Worm (Caenorhabditis elegans): Measurements from ENCODE around the gene str-90.
A peak's percentile ranks its signal among the peaks of the same experiment; 100 is the strongest.

The str-90 gene

DNA sequence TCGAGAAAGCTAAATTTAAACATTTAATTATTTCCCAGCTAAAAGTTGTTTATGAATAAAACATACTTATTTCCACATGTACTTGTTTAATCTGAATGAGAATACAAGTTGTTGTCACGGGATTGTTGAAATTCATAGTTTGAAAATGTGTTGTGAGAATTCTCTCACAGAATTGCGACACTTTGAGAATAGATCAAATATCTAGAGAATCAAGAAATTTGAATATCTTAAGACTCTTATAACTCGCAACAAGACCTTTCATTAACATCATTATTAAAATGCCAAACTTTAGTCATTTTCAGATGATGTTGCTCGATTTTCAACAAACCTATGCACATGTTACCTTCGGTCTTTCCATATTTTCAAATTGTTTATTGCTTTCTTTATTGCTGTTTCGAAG lies at the start of gene str-90:
str-90 (plus strand) TSS at position 301 of the 400 bp plus-strand sequence.
- TF ChIP-seq egl-43 (GFP tag; IDR thresholded peaks at IDR 0.05): no peak
- TF ChIP-seq spr-1 (tag; optimal IDR thresholded peaks at IDR 0.05): no peak
- no peak for TF ChIP-seq hlh-11 (tag; optimal IDR thresholded peaks at IDR 0.05)
- TF ChIP-seq ztf-11 (tag; optimal IDR thresholded peaks at IDR 0.05): no peak
- TF ChIP-seq daf-8 (GFP tag; IDR thresholded peaks at IDR 0.05): no peak
- no peak for TF ChIP-seq snpc-1.2 (GFP tag; IDR thresholded peaks at IDR 0.05)
- no peak for TF ChIP-seq ZK337.2 (GFP tag; IDR thresholded peaks at IDR 0.05)
- no peak for TF ChIP-seq mep-1 (tag; optimal IDR thresholded peaks at IDR 0.05)
- TF ChIP-seq mdl-1 (tag; optimal IDR thresholded peaks at IDR 0.05): no peak
- no peak for TF ChIP-seq ama-1 (optimal IDR thresholded peaks at IDR 0.05)
- no peak for TF ChIP-seq nhr-237 (tag; optimal IDR thresholded peaks at IDR 0.05)
- no peak for TF ChIP-seq vab-7 (GFP tag; IDR thresholded peaks at IDR 0.05)
- TF ChIP-seq lin-15B (tag; optimal IDR thresholded peaks at IDR 0.05): no peak

DNA sequence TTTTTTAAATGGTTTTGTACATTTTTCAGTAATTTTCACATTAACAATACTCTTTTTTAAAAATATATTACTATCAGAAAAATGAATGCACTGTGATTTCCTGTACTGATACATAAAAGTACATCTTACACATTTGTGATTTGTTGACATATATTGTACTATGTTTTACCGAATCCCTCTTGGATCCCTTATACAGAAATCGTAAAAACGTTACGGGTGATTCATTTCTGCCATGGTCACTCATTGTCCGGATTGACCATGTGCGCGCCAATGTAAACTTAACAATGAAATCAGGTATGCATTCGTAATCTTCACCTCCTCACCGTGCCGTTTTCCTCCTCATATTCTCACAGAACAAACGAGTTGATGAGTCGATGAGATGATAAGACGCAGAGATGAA lies 48.9 kb upstream of the str-90 start, which contains the start of gene ZC513.2:
ZC513.2 (plus strand) TSS at position 301 of the 400 bp plus-strand sequence.
- peak; percentile 11 for TF ChIP-seq jun-1 (tag; optimal IDR thresholded peaks at IDR 0.05)
- no peak for TF ChIP-seq dpl-1 (GFP tag; optimal IDR thresholded peaks at IDR 0.05)
- peak; percentile 28 for TF ChIP-seq aha-1 (tag)
- no peak for TF ChIP-seq nhr-237 (tag; optimal IDR thresholded peaks at IDR 0.05)
- TF ChIP-seq F49E8.2 (tag; optimal IDR thresholded peaks at IDR 0.05; ENCODE audit: borderline replicate concordance): no peak
- no peak for TF ChIP-seq spr-1 (tag; optimal IDR thresholded peaks at IDR 0.05)

DNA sequence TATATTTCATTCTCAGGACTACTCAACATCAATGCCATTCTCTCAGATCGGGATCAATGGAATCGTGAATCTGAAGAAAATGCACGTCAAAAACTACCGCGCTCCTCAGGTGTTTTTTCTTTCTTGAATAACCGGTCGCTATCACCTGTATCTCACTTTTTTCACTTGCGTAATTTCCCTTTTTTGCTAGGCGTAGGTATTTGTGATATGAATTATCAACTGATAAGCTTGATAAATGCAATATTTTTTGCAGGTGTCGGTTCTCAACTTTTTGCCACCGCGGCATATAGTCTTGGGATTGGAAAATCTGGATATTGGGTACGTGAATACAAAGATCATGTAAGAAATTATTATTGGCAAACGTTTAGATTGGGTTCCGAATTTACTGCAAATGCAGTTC lies 47.9 kb upstream of the str-90 start:
- no peak for TF ChIP-seq daf-16 (GFP tag; optimal IDR thresholded peaks at IDR 0.05)
- no peak for TF ChIP-seq daf-16 (tag; optimal IDR thresholded peaks at IDR 0.05)
- no peak for TF ChIP-seq fkh-10 (GFP tag; optimal IDR thresholded peaks at IDR 0.05)
- TF ChIP-seq zfp-3 (GFP tag; conservative IDR thresholded peaks at IDR 0.05): no peak
- TF ChIP-seq unc-62 (GFP tag; optimal IDR thresholded peaks at IDR 0.05 in 1 of 2): peak in 1 of 2 experiments; percentile 70
- TF ChIP-seq unc-62 (tag; optimal IDR thresholded peaks at IDR 0.05): no peak
- TF ChIP-seq nhr-28 (tag; optimal IDR thresholded peaks at IDR 0.05): no peak
- no peak for TF ChIP-seq zip-2 (tag; optimal IDR thresholded peaks at IDR 0.05)
- TF ChIP-seq daf-8 (GFP tag; IDR thresholded peaks at IDR 0.05): no peak
- TF ChIP-seq ceh-20 (GFP tag; IDR thresholded peaks at IDR 0.05): no peak
- TF ChIP-seq aha-1 (tag): peak; percentile 31
- TF ChIP-seq nhr-48 (tag; optimal IDR thresholded peaks at IDR 0.05): peak; percentile 23
- TF ChIP-seq F37D6.2 (tag; optimal IDR thresholded peaks at IDR 0.05): no peak

DNA sequence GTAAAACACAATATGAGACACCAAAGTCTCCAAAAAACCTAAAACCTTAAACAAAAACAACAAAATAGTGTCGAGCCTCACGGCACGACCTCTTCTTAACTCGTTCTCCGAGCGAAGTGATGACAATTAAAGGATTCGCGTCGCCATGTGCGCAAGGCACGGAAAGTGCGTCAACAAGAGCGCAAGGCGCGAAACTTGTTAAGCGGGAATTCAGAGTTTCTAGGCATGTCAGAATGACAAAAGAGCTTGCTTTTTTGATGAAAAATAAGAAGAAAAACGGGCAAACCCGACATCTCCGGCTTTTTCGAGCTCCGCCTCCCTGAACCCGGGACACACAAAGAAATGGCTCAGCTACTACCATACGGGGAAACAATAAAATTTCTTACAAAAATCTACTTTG lies 45.3 kb upstream of the str-90 start:
- 0 out of 2 replicates have a peak, but pooled peaks have one; percentile 24 for TF ChIP-seq snpc-1.2 (GFP tag; IDR thresholded peaks at IDR 0.05)

DNA sequence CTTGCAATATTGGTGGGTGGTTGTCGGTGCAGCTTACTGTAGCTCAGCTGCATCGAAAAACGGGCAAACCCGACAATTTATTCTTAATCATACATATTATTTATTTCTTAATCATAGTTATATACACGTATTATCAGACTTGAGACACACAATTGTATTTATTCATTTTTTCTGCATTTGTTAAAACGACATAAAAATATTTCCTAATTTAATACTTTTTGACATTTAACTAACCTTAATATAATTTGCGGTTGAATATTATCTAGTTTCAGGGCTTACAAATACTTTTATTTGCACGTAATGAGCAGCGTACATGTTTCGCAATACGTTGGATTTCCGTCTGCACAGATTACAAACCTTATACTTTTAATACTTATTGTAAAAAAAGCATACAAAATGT lies 44.7 kb upstream of the str-90 start, which contains the start of gene str-138:
str-138 (plus strand) TSS at position 301 of the 400 bp plus-strand sequence.
- TF ChIP-seq nhr-25 (tag; optimal IDR thresholded peaks at IDR 0.05; ENCODE audit: borderline replicate concordance, insufficient read depth) (no peak), dmd-9 (GFP tag; IDR thresholded peaks at IDR 0.05) (no peak), snpc-4 (tag; optimal IDR thresholded peaks at IDR 0.05) (no peak), php-3 (GFP tag; IDR thresholded peaks at IDR 0.05) (no peak), snpc-1.2 (GFP tag; IDR thresholded peaks at IDR 0.05) (no peak), madf-5 (GFP tag; IDR thresholded peaks at IDR 0.05) (no peak), hlh-11 (tag; optimal IDR thresholded peaks at IDR 0.05) (no peak), skn-1 (tag; optimal IDR thresholded peaks at IDR 0.05) (no peak), zip-11 (GFP tag; IDR thresholded peaks at IDR 0.05) (no peak), ztf-11 (tag; optimal IDR thresholded peaks at IDR 0.05) (no peak), aly-2 (tag; optimal IDR thresholded peaks at IDR 0.05) (no peak), daf-16 (GFP tag; optimal IDR thresholded peaks at IDR 0.05) (no peak), daf-16 (tag; optimal IDR thresholded peaks at IDR 0.05) (no peak), ama-1 (optimal IDR thresholded peaks at IDR 0.05) (no peak), tag-97 (GFP tag; IDR thresholded peaks at IDR 0.05) (no peak), ZK546.5 (tag; optimal IDR thresholded peaks at IDR 0.05) (no peak), ces-1 (GFP tag; optimal IDR thresholded peaks at IDR 0.05) (no peak), D1046.2 (GFP tag; IDR thresholded peaks at IDR 0.05) (no peak)

All from whole organism, L4 larva.